Fruit fly (Drosophila melanogaster) whole organism, adult: Measurements from ENCODE around the gene CG10336.

Experiments
- CG11617 ChIP-seq: fragments of 200-800 bp; sonication (Bioruptor generic); optimal IDR thresholded peaks from 2 replicates; lab custom pipeline; 2017; ENCODE audit warnings: mild to moderate bottlenecking, missing biosample characterization, missing genetic modification reagents, missing genetic modification characterization
- CG12768 ChIP-seq: fragments of 200-800 bp; sonication (Bioruptor generic); optimal IDR thresholded peaks from 2 replicates; lab custom pipeline; 2017; ENCODE audit warnings: missing biosample characterization, missing genetic modification characterization, mild to moderate bottlenecking, moderate library complexity, missing genetic modification reagents
- CG14711 ChIP-seq: fragments of 200-800 bp; sonication (Bioruptor generic); optimal IDR thresholded peaks from 2 replicates; lab custom pipeline; 2018; ENCODE audit warnings: missing biosample characterization, mild to moderate bottlenecking, missing genetic modification characterization, moderate library complexity
- CG1620 ChIP-seq: fragments of 200-800 bp; sonication (Bioruptor generic); optimal IDR thresholded peaks from 2 replicates; lab custom pipeline; 2016; ENCODE audit warnings: missing biosample characterization, missing genetic modification characterization
- CG33017 ChIP-seq: fragments of 200-800 bp; sonication (Bioruptor generic); optimal IDR thresholded peaks from 2 replicates; lab custom pipeline; 2018; ENCODE audit warnings: missing biosample characterization, mild to moderate bottlenecking, missing genetic modification characterization, moderate library complexity
- CG5204 ChIP-seq: fragments of 200-800 bp; sonication (Bioruptor generic); optimal IDR thresholded peaks from 2 replicates; lab custom pipeline; 2016; ENCODE audit warnings: missing biosample characterization, missing genetic modification characterization
- CG7045 ChIP-seq: fragments of 200-800 bp; sonication (Bioruptor generic); optimal IDR thresholded peaks from 2 replicates; lab custom pipeline; 2017; ENCODE audit warnings: missing biosample characterization, mild to moderate bottlenecking, missing genetic modification characterization
- CG7101 ChIP-seq: fragments of 200-800 bp; sonication (Bioruptor generic); optimal IDR thresholded peaks from 2 replicates; lab custom pipeline; 2018; ENCODE audit warnings: missing biosample characterization, mild to moderate bottlenecking, missing genetic modification characterization, moderate library complexity
- Clk ChIP-seq: fragments of 200-800 bp; sonication (Bioruptor generic); optimal IDR thresholded peaks from 2 replicates; lab custom pipeline; 2017; ENCODE audit warnings: missing biosample characterization, missing genetic modification characterization
- Crg-1 ChIP-seq: fragments of 200-800 bp; sonication (Bioruptor generic); optimal IDR thresholded peaks from 2 replicates; lab custom pipeline; 2016; ENCODE audit warnings: missing biosample characterization, missing genetic modification characterization
- Hr96 ChIP-seq: fragments of 200-800 bp; sonication (Bioruptor generic); optimal IDR thresholded peaks from 2 replicates; lab custom pipeline; 2016; ENCODE audit warnings: missing biosample characterization, missing genetic modification characterization
- Mnt ChIP-seq: fragments of 200-800 bp; sonication (Bioruptor generic); optimal IDR thresholded peaks from 2 replicates; lab custom pipeline; 2016; ENCODE audit warnings: missing biosample characterization, mild to moderate bottlenecking, missing genetic modification characterization
- bab1 ChIP-seq: fragments of 200-800 bp; sonication (Bioruptor generic); optimal IDR thresholded peaks from 3 replicates; lab custom pipeline; 2019; ENCODE audit warnings: missing biosample characterization, mild to moderate bottlenecking, missing genetic modification characterization, moderate library complexity
- cic ChIP-seq: fragments of 200-800 bp; sonication (Bioruptor generic); optimal IDR thresholded peaks from 2 replicates; lab custom pipeline; 2017; ENCODE audit warnings: missing biosample characterization, mild to moderate bottlenecking, missing genetic modification characterization, moderate library complexity
- cnc ChIP-seq, 2 experiments: fragments of >200 bp; optimal IDR thresholded peaks; 2 replicates each; lab custom pipeline; 2017
- kay ChIP-seq: fragments of 200-800 bp; sonication (Bioruptor generic); peaks from one replicate; lab custom pipeline; 2016; ENCODE audit warnings: missing biosample characterization, missing genetic modification characterization, borderline replicate concordance
- ovo ChIP-seq: fragments of 200-800 bp; sonication (Bioruptor generic); optimal IDR thresholded peaks from 2 replicates; lab custom pipeline; 2016; ENCODE audit warnings: missing biosample characterization, missing genetic modification characterization
- pad ChIP-seq: fragments of 200-800 bp; sonication (Bioruptor generic); optimal IDR thresholded peaks from 3 replicates; lab custom pipeline; 2017; ENCODE audit warnings: missing biosample characterization, missing genetic modification characterization, mild to moderate bottlenecking, moderate library complexity, missing genetic modification reagents
- tj ChIP-seq: fragments of 200-800 bp; sonication (Bioruptor generic); optimal IDR thresholded peaks from 3 replicates; lab custom pipeline; 2017; ENCODE audit warnings: missing biosample characterization, mild to moderate bottlenecking, missing genetic modification characterization, moderate library complexity
- toe ChIP-seq: fragments of 200-800 bp; sonication (Bioruptor generic); optimal IDR thresholded peaks from 2 replicates; lab custom pipeline; 2016; ENCODE audit warnings: missing biosample characterization, missing genetic modification characterization

Gene CG10336

DNA sequence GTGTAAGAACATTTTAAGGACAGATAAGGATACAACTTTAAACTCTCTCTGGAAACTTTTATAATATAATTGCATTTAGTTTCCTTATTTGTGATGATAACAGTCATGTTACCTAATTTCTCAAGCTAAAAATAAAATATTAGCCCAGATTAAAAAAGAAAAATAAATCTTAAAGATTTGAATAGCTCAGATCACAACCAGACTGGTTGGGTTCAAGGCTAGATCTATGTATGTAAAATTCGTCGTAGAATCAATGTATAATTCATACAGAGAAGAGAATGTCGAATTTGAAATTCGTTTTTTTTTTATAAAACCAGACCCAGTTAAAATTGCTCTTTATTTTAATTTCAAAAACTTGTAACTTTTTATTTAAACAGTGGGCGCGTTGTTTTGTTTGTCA lies 24.8 kb downstream of the CG10336 start:
- no peak for TF ChIP-seq Mnt (GFP tag; lab: Kevin White, UChicago)
- no peak for TF ChIP-seq Crg-1
- no peak for TF ChIP-seq toe (GFP tag; lab: Kevin White, UChicago)
- TF ChIP-seq CG1620 (GFP tag; lab: Kevin White, UChicago), result no peak
- no peak for TF ChIP-seq bab1 (GFP tag; lab: Kevin White, UChicago)
- TF ChIP-seq Clk (GFP tag; lab: Kevin White, UChicago), result no peak
- TF ChIP-seq CG33017, result no peak
- no peak for TF ChIP-seq kay
- no peak for TF ChIP-seq CG5204
- no peak for TF ChIP-seq cnc (optimal IDR thresholded peaks at IDR 0.05; lab: Kevin White, UChicago)
- TF ChIP-seq CG12768, result no peak
- TF ChIP-seq cic (GFP tag; lab: Kevin White, UChicago), result no peak
- no peak for TF ChIP-seq CG11617 (GFP tag; lab: Kevin White, UChicago)
- no peak for TF ChIP-seq pad (GFP tag; lab: Kevin White, UChicago)
- TF ChIP-seq CG7101 (tag; lab: Kevin White, UChicago), result no peak

DNA sequence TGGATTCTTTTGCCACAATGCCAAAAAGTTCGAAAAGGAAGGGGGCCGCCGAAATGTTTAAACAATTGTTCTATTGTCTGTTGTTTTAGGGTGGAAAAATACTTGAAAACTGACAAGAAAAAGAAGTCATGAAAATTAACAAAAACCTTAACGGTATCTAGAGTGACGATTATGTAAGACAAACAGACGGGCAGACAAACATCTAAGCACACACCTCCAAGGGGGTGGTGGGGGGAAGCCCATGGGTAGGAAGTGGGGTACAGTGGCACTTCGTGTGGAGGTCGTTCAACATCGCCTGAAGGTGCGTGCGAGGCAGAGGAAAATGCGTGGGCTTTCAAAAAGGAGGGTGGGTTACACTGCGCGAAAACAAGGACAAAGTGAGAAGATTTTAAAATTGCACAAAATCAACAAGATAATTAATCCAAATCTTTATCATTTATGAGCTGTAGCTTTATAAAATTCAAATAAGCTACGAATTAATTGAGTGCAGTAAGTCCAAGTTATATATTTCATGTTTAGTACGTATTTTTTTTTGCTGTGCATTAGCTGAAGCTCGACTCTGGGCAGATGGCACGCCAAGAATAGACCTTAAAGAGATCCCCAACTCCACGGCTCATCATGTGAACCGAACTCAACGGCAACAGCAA lies 28.2 kb downstream of the CG10336 start:
- TF ChIP-seq CG12768 (no peak), toe (GFP tag; lab: Kevin White, UChicago) (no peak), cic (GFP tag; lab: Kevin White, UChicago) (no peak), CG5204 (no peak), cnc (optimal IDR thresholded peaks at IDR 0.05; lab: Kevin White, UChicago) (no peak), bab1 (GFP tag; lab: Kevin White, UChicago) (no peak), CG1620 (GFP tag; lab: Kevin White, UChicago) (no peak), Clk (GFP tag; lab: Kevin White, UChicago) (no peak), tj (GFP tag; lab: Kevin White, UChicago) (no peak), CG11617 (GFP tag; lab: Kevin White, UChicago) (no peak), CG7045 (GFP tag; lab: Kevin White, UChicago) (no peak), CG7101 (tag; lab: Kevin White, UChicago) (no peak), kay (no peak), CG33017 (no peak)

DNA sequence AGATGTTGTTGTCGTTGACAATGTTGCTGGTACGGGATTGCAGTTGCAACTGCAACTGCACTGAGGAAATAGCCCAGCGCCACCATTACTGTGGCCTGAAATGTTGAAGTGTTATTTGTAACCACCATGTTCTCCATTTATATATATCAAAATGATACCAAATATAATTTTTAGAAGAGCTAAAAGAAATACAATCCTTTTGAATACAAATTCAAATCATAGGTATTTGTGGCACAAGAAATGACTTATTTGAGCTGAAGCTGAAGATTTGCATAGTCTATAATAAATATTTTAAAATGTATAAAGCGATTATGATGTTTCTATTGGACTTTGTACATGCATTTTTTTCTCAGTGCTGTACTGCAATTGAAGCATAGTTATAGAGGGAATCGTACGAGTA lies 30.3 kb downstream of the CG10336 start:
- no peak for TF ChIP-seq cnc (optimal IDR thresholded peaks at IDR 0.05; lab: Kevin White, UChicago)

- TF ChIP-seq CG7045 (GFP tag; lab: Kevin White, UChicago), result no peak
- no peak for TF ChIP-seq CG5204
- TF ChIP-seq CG7101 (tag; lab: Kevin White, UChicago), result no peak
- TF ChIP-seq CG1620 (GFP tag; lab: Kevin White, UChicago), result no peak
- TF ChIP-seq cnc (optimal IDR thresholded peaks at IDR 0.05; lab: Kevin White, UChicago), result no peak
- TF ChIP-seq CG14711 (tag; lab: Kevin White, UChicago), result no peak
- TF ChIP-seq CG33017, result no peak
- no peak for TF ChIP-seq tj (GFP tag; lab: Kevin White, UChicago)
- no peak for TF ChIP-seq Crg-1
- TF ChIP-seq pad (GFP tag; lab: Kevin White, UChicago), result no peak
- no peak for TF ChIP-seq kay
- TF ChIP-seq Clk (GFP tag; lab: Kevin White, UChicago), result no peak
- TF ChIP-seq cic (GFP tag; lab: Kevin White, UChicago), result no peak
- TF ChIP-seq toe (GFP tag; lab: Kevin White, UChicago), result no peak
- no peak for TF ChIP-seq ovo
- TF ChIP-seq bab1 (GFP tag; lab: Kevin White, UChicago), result no peak
Measured at dm6 chr2L:18724842-18725241, 35.5 kb downstream of the CG10336 start.

dm6 chr2L:18727986-18728385 lies 38.7 kb downstream of the CG10336 start:
- TF ChIP-seq Clk (GFP tag; lab: Kevin White, UChicago) (no peak), CG33017 (no peak), tj (GFP tag; lab: Kevin White, UChicago) (no peak), bab1 (GFP tag; lab: Kevin White, UChicago) (no peak), CG1620 (GFP tag; lab: Kevin White, UChicago) (no peak), Crg-1 (no peak), CG7101 (tag; lab: Kevin White, UChicago) (no peak), toe (GFP tag; lab: Kevin White, UChicago) (no peak), cic (GFP tag; lab: Kevin White, UChicago) (no peak), CG7045 (GFP tag; lab: Kevin White, UChicago) (no peak), CG12768 (no peak), cnc (optimal IDR thresholded peaks at IDR 0.05; lab: Kevin White, UChicago) (no peak), Hr96 (no peak), CG14711 (tag; lab: Kevin White, UChicago) (no peak)

DNA sequence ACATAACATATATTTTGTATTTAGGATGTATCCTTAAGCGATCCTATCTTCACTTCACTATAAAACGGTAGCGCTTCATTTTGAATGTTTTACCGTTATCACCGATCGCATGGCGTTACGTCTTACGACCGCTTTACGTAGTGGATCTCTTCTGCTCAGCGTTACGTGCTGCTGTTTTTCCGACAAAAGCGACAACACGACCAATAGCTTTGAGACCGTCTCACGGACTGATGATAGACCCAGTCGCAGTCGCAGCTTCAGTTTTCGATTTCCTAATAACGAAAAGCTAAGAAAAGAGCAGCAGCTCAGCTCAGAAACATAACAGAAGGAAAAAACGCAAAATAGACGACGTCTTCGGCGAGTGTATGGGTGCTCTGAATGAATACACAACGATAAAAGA lies 43.0 kb downstream of the CG10336 start, which contains the start of gene CG10348:
Gene CG10348, minus strand, starts transcription at position 234 of the 400 bp plus-strand sequence.
- TF ChIP-seq CG7101 (tag; lab: Kevin White, UChicago), result no peak
- no peak for TF ChIP-seq cnc (optimal IDR thresholded peaks at IDR 0.05; lab: Kevin White, UChicago)
- TF ChIP-seq CG5204, result no peak
- no peak for TF ChIP-seq CG12768
- no peak for TF ChIP-seq ovo
- no peak for TF ChIP-seq Mnt (GFP tag; lab: Kevin White, UChicago)
- TF ChIP-seq Hr96, result no peak
- TF ChIP-seq Crg-1, result no peak
- no peak for TF ChIP-seq pad (GFP tag; lab: Kevin White, UChicago)
- no peak for TF ChIP-seq CG11617 (GFP tag; lab: Kevin White, UChicago)
- TF ChIP-seq bab1 (GFP tag; lab: Kevin White, UChicago), result no peak
- TF ChIP-seq CG7045 (GFP tag; lab: Kevin White, UChicago), result no peak
- TF ChIP-seq toe (GFP tag; lab: Kevin White, UChicago), result no peak
